Worm (Caenorhabditis elegans): ENCODE results near the gene col-104.
"Not testable (repeated sequence)": the region's sequence is repeated elsewhere in the genome, so short reads cannot be mapped to it uniquely, and the experiment has no call there.

The col-104 gene

ce11 chrIV:1367041-1367440 is 11.9 kb upstream of the col-104 start:
- no peak for TF ChIP-seq unc-62 (GFP tag; optimal IDR thresholded peaks at IDR 0.05)

ce11 chrIV:1365771-1366170 is 10.7 kb upstream of the col-104 start:
- TF ChIP-seq unc-62 (GFP tag; optimal IDR thresholded peaks at IDR 0.05) = no peak

- TF ChIP-seq unc-62 (GFP tag; optimal IDR thresholded peaks at IDR 0.05) = no peak
Observed at ce11 chrIV:1361616-1362228, 6.6 kb upstream of the col-104 start.

- TF ChIP-seq unc-62 (GFP tag; optimal IDR thresholded peaks at IDR 0.05) = no peak
Observed at ce11 chrIV:1359125-1359524, 4.0 kb upstream of the col-104 start, which contains the start of gene col-105. col-105 (minus strand) TSS chrIV:1359225.

- TF ChIP-seq unc-62 (GFP tag; optimal IDR thresholded peaks at IDR 0.05) = no peak
Observed at ce11 chrIV:1358109-1358508, 3.0 kb upstream of the col-104 start.

- TF ChIP-seq unc-62 (GFP tag; optimal IDR thresholded peaks at IDR 0.05) = no peak
Observed at ce11 chrIV:1353811-1354210, 1.3 kb downstream of the col-104 start.

- no peak for TF ChIP-seq unc-62 (GFP tag; optimal IDR thresholded peaks at IDR 0.05)
Observed at ce11 chrIV:1349352-1349751, 5.8 kb downstream of the col-104 start.

- no peak for TF ChIP-seq unc-62 (GFP tag; optimal IDR thresholded peaks at IDR 0.05)
Observed at ce11 chrIV:1346981-1347380, 8.1 kb downstream of the col-104 start, which contains the start of gene rfc-2. rfc-2 (plus strand) TSS chrIV:1347314.

- not testable (repeated sequence) for TF ChIP-seq unc-62 (GFP tag; optimal IDR thresholded peaks at IDR 0.05)
Observed at ce11 chrIV:1343379-1343778, 11.7 kb downstream of the col-104 start, which contains the start of gene F58F6.5. F58F6.5 (plus strand) TSS chrIV:1343679.

ce11 chrIV:1340788-1341187 is 14.3 kb downstream of the col-104 start, which contains the start of gene F58F6.6:
F58F6.6 (plus strand) TSS chrIV:1341088.
- not testable (repeated sequence) for TF ChIP-seq unc-62 (GFP tag; optimal IDR thresholded peaks at IDR 0.05)

ce11 chrIV:1328682-1329212 is 26.4 kb downstream of the col-104 start, which contains the start of gene F53H1.3:
F53H1.3 (plus strand) TSS chrIV:1329162.
- no peak for TF ChIP-seq unc-62 (GFP tag; optimal IDR thresholded peaks at IDR 0.05)

ce11 chrIV:1310337-1310736 is 44.8 kb downstream of the col-104 start:
- no peak for TF ChIP-seq unc-62 (GFP tag; optimal IDR thresholded peaks at IDR 0.05)

ce11 chrIV:1309600-1310207 is 45.4 kb downstream of the col-104 start, which contains the start of the genes ddx-46 and F53H1.4:
ddx-46 (minus strand) TSS chrIV:1309650.
F53H1.4 (plus strand) TSS chrIV:1310166.
- TF ChIP-seq unc-62 (GFP tag; optimal IDR thresholded peaks at IDR 0.05) = no peak
